Fruit fly (Drosophila melanogaster): ENCODE results near the gene Mical.

The Mical gene

DNA sequence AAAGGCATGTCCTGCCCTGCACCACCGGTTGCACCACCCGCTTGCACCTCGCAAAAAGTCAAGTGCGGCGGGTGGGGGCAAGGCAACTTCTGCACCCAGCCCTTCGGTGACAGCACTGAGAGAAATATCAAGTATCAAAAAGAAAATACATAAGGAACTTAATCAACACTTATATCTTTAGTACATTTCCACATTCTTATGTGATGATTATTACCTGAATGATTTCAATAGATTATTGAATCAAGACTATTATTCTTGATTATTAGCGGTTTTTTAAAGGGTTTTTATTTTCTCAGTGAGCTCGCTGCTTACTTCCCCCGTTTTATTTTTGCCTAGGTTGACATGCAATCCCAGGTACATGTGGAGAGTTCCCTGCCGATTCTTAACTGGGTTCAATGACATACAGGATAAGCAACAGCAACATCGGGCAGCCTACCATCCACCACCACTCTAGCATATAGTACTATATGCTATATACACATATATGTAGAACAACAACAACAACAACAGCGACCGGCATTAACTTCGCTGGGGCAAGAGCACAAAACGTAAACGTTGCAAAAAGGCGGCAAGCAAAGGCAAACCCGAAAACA is 76.5 kb downstream of the Mical start:
- 0 out of 3 replicates have a peak, but pooled peaks have one; percentile 10 for TF ChIP-seq fd96Ca (GFP tag; IDR thresholded peaks at IDR 0.05)
- peak; percentile 68 for TF ChIP-seq CG8301 (tag; optimal IDR thresholded peaks at IDR 0.05)
- TF ChIP-seq D1 (tag; optimal IDR thresholded peaks at IDR 0.05) = peak; percentile 76
- TF ChIP-seq CG13204 (GFP tag; optimal IDR thresholded peaks at IDR 0.05) = peak; percentile 33
- TF ChIP-seq CG14655 (GFP tag; optimal IDR thresholded peaks at IDR 0.05) = peak; percentile 69
- TF ChIP-seq CG15710 (tag; optimal IDR thresholded peaks at IDR 0.05) = peak; percentile 88
- peak; percentile 52 for TF ChIP-seq CG12605 (GFP tag; IDR thresholded peaks at IDR 0.05)
- peak; percentile 42; the same call in 1 of the 3 replicates for TF ChIP-seq CG4496 (GFP tag; IDR thresholded peaks at IDR 0.05)
- TF ChIP-seq EcR (GFP tag; optimal IDR thresholded peaks at IDR 0.05) = peak; percentile 91
- TF ChIP-seq CG10348 (GFP tag; IDR thresholded peaks at IDR 0.05) = no peak
- TF ChIP-seq gl (tag; optimal IDR thresholded peaks at IDR 0.05) = peak; percentile 63
- peak; percentile 88 for TF ChIP-seq CG9948 (tag; optimal IDR thresholded peaks at IDR 0.05)
- TF ChIP-seq rn (GFP tag; IDR thresholded peaks at IDR 0.05) = no peak
- peak; percentile 20 for TF ChIP-seq Snoo (tag; optimal IDR thresholded peaks at IDR 0.05)
- TF ChIP-seq Pif1A (GFP tag; optimal IDR thresholded peaks at IDR 0.05) = peak; percentile 49
- TF ChIP-seq CG17806 (tag; optimal IDR thresholded peaks at IDR 0.05) = peak; percentile 88
- peak; percentile 38 for TF ChIP-seq Pif1B (GFP tag; optimal IDR thresholded peaks at IDR 0.05)
- TF ChIP-seq CG8159 (tag; optimal IDR thresholded peaks at IDR 0.05) = peak; percentile 93
- TF ChIP-seq CG32121 (GFP tag; IDR thresholded peaks at IDR 0.05) = peak; percentile 13; the same call in 1 of the 2 replicates
- TF ChIP-seq Ets98B (GFP tag; IDR thresholded peaks at IDR 0.05) = no peak
- TF ChIP-seq CG34367 (tag; optimal IDR thresholded peaks at IDR 0.05) = peak; percentile 87

DNA sequence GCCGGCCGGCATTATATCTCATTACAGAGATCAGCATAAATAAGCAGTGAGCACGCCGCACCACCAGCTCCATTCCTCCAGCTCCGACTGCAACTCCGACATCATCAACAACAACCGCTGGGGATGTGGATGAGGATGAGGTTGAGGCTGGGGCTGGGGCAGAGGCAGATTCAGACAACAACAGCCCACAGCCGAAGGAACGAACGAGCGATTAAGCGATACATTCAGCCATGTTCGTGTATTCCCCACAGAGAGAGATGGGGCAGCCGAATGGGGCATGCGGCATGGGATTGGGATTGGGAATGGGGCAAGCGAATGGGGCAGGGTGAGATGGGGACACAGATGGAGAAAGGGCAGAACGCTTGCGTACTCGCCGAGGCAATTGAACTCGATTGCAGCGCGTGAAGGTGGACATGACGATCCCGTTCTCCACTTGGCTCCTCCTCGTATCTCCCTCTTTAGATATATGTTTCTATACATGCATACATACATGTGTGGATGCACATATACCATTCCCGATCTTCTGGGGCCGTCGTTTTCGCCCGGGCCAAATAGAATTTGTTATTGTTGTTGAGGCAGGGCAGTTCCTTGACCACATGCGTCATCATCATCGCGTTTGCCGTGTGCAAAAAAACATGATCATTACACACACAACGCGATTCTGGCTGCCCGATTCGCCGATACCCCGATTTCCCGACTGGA is 77.9 kb downstream of the Mical start:
- peak; percentile 90 for TF ChIP-seq EcR (GFP tag; optimal IDR thresholded peaks at IDR 0.05)
- TF ChIP-seq Pif1B (GFP tag; optimal IDR thresholded peaks at IDR 0.05) = no peak
- peak; percentile 1 for TF ChIP-seq Pif1A (GFP tag; optimal IDR thresholded peaks at IDR 0.05)
- peak; percentile 77 for TF ChIP-seq CG13204 (GFP tag; optimal IDR thresholded peaks at IDR 0.05)

DNA sequence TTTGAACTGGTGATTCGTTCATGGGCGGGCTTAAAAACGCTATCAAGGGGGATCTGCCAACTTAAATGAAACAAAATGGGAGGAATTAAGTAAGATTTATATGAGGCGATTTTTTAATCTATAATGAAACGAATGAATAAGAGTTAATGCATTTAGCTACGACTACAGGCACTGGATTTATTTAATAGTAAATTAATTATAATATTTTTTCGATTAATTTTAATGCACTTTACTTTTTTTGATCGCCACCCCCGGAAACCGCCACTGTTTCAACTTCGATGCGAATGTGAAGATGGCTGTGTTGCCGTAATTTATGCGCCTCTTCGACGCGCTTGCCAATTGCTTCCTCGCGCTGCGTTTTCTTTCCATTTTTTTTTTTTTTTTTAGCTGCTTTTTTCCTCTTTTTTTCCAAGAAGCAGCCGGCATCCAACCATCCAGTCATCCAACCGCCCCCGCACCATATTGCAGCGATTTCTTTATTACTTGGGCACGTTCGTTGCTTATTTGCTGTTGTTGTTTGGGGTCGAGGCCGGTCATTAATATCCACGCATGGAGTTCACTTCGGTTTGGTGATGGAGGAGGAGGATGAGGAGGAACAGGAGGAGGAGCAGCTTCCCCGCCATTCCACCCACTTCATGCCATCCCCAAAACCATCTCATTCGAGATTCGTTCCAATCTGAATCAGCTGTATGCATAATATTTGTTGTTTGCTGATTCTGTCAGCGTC is 79.4 kb downstream of the Mical start:
- peak; percentile 83 for TF ChIP-seq CG17806 (tag; optimal IDR thresholded peaks at IDR 0.05)
- TF ChIP-seq EcR (GFP tag; optimal IDR thresholded peaks at IDR 0.05) = peak; percentile 99
- TF ChIP-seq CG13204 (GFP tag; optimal IDR thresholded peaks at IDR 0.05) = peak; percentile 79
- TF ChIP-seq CG8159 (tag; optimal IDR thresholded peaks at IDR 0.05) = peak; percentile 91
- peak; percentile 90 for TF ChIP-seq CG9948 (tag; optimal IDR thresholded peaks at IDR 0.05)
- peak; percentile 86 for TF ChIP-seq CG14655 (GFP tag; optimal IDR thresholded peaks at IDR 0.05)
- TF ChIP-seq CG32121 (GFP tag; IDR thresholded peaks at IDR 0.05) = no peak
- peak; percentile 43; the same call in 1 of the 2 replicates for TF ChIP-seq CG12605 (GFP tag; IDR thresholded peaks at IDR 0.05)
- TF ChIP-seq CG4496 (GFP tag; IDR thresholded peaks at IDR 0.05) = peak; percentile 58; the same call in 2 of the 3 replicates
- peak; percentile 40; the same call in 1 of the 2 replicates for TF ChIP-seq rn (GFP tag; IDR thresholded peaks at IDR 0.05)
- TF ChIP-seq D1 (tag; optimal IDR thresholded peaks at IDR 0.05) = peak; percentile 49
- no peak for TF ChIP-seq CG10348 (GFP tag; IDR thresholded peaks at IDR 0.05)
- TF ChIP-seq CG8301 (tag; optimal IDR thresholded peaks at IDR 0.05) = peak; percentile 69
- peak; percentile 68 for TF ChIP-seq Snoo (tag; optimal IDR thresholded peaks at IDR 0.05)
- peak; percentile 63 for TF ChIP-seq Pif1A (GFP tag; optimal IDR thresholded peaks at IDR 0.05)
- peak; percentile 80 for TF ChIP-seq gl (tag; optimal IDR thresholded peaks at IDR 0.05)
- 0 out of 3 replicates have a peak, but pooled peaks have one; percentile 26 for TF ChIP-seq fd96Ca (GFP tag; IDR thresholded peaks at IDR 0.05)
- peak; percentile 91 for TF ChIP-seq CG15710 (tag; optimal IDR thresholded peaks at IDR 0.05)
- TF ChIP-seq CG34367 (tag; optimal IDR thresholded peaks at IDR 0.05) = peak; percentile 69
- TF ChIP-seq Pif1B (GFP tag; optimal IDR thresholded peaks at IDR 0.05) = peak; percentile 59
- TF ChIP-seq Ets98B (GFP tag; IDR thresholded peaks at IDR 0.05) = peak; percentile 35; the same call in 1 of the 2 replicates

DNA sequence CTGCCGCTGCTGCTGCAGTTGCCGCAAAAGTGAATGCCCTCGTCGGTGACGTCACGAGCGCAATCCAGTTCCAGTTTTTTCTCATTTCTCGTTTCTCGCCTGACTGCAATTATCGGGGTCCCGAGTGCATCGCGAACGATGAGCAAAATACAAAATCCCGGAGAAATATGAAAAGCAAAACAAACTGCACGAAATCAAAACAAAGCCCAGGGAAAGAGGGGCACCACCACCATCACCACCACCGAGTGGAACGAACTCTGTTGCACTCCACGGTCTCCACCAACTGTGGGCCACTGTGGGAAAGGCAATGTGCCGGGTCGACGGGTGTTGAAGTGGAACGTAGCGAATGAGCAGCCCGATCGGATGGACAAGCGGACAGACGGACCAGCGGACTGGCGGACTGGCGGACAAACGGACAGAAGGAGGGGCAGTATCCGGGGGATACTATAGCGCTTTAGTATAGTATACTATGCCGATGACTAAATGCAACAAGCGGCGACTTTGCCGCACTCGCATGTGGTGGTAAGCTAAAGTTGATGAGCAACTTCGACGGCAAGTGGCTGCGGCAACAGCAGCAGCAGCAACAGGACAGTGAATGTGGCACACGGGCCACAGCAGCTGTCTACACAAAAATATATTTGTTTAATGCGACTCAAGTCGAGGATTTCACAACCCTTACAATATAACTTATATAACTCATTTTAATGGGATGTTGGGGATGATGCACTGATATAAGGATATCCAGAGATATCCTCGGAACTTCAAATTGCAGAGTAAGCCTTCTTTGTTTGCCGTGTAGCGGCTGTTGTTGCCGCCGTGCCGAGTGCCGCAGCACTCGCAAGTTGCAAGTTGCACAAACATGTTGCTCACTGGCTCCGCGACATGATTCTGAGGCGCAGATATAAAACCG is 81.3 kb downstream of the Mical start:
- TF ChIP-seq rn (GFP tag; IDR thresholded peaks at IDR 0.05) = peak; percentile 79
- peak; percentile 96 for TF ChIP-seq CG14655 (GFP tag; optimal IDR thresholded peaks at IDR 0.05)
- peak; percentile 91 for TF ChIP-seq Pif1B (GFP tag; optimal IDR thresholded peaks at IDR 0.05)
- peak; percentile 84 for TF ChIP-seq CG15710 (tag; optimal IDR thresholded peaks at IDR 0.05)
- TF ChIP-seq CG9948 (tag; optimal IDR thresholded peaks at IDR 0.05) = peak; percentile 89
- TF ChIP-seq EcR (GFP tag; optimal IDR thresholded peaks at IDR 0.05) = peak; percentile 100
- peak; percentile 91 for TF ChIP-seq Ets98B (GFP tag; IDR thresholded peaks at IDR 0.05)
- TF ChIP-seq Pif1A (GFP tag; optimal IDR thresholded peaks at IDR 0.05) = peak; percentile 94
- peak; percentile 96 for TF ChIP-seq CG8301 (tag; optimal IDR thresholded peaks at IDR 0.05)
- TF ChIP-seq fd96Ca (GFP tag; IDR thresholded peaks at IDR 0.05) = peak; percentile 94
- peak; percentile 59 for TF ChIP-seq D1 (tag; optimal IDR thresholded peaks at IDR 0.05)
- peak; percentile 84 for TF ChIP-seq CG34367 (tag; optimal IDR thresholded peaks at IDR 0.05)
- peak; percentile 61 for TF ChIP-seq CG13204 (GFP tag; optimal IDR thresholded peaks at IDR 0.05)
- TF ChIP-seq CG32121 (GFP tag; IDR thresholded peaks at IDR 0.05) = peak; percentile 84
- peak; percentile 81 for TF ChIP-seq Snoo (tag; optimal IDR thresholded peaks at IDR 0.05)
- peak; percentile 76 for TF ChIP-seq gl (tag; optimal IDR thresholded peaks at IDR 0.05)
- peak; percentile 87 for TF ChIP-seq CG12605 (GFP tag; IDR thresholded peaks at IDR 0.05)
- TF ChIP-seq CG8159 (tag; optimal IDR thresholded peaks at IDR 0.05) = peak; percentile 86
- TF ChIP-seq CG17806 (tag; optimal IDR thresholded peaks at IDR 0.05) = peak; percentile 87
- 0 out of 2 replicates have a peak, but pooled peaks have one; percentile 21 for TF ChIP-seq CG10348 (GFP tag; IDR thresholded peaks at IDR 0.05)
- TF ChIP-seq CG4496 (GFP tag; IDR thresholded peaks at IDR 0.05) = peak; percentile 95
